Fruit fly (Drosophila melanogaster) whole organism, embryonic: ENCODE results near the gene fzo.

Experiments used
- B-H2 ChIP-seq: fragments of 200-800 bp; sonication (Bioruptor generic); optimal IDR thresholded peaks from 2 replicates; lab custom pipeline; 2018; ENCODE audit warnings: missing biosample characterization, mild to moderate bottlenecking, missing genetic modification characterization
- BtbVII ChIP-seq: fragments of 200-800 bp; sonication (Bioruptor generic); optimal IDR thresholded peaks from 3 replicates; lab custom pipeline; 2017; ENCODE audit warnings: missing biosample characterization, mild to moderate bottlenecking, missing genetic modification characterization
- CG10543 ChIP-seq: fragments of 200-800 bp; sonication (Bioruptor generic); optimal IDR thresholded peaks from 3 replicates; lab custom pipeline; 2017; ENCODE audit warnings: missing biosample characterization, mild to moderate bottlenecking, missing genetic modification characterization, moderate library complexity
- CG10959 ChIP-seq: fragments of 200-800 bp; sonication (Bioruptor generic); IDR thresholded peaks from 2 replicates; pipeline ENCODE4 v1.3.6; 2022; ENCODE audit warnings: missing biosample characterization, missing genetic modification characterization
- CG11247 ChIP-seq: fragments of 200-800 bp; sonication (Bioruptor generic); IDR thresholded peaks from 2 replicates; pipeline ENCODE4 v1.3.6; 2022; ENCODE audit warnings: missing biosample characterization, missing genetic modification characterization
- CG12236 ChIP-seq: fragments of 200-800 bp; sonication (Bioruptor generic); optimal IDR thresholded peaks from 2 replicates; lab custom pipeline; 2016; ENCODE audit warnings: missing biosample characterization, missing genetic modification characterization
- CG12769 ChIP-seq: fragments of 200-800 bp; sonication (Bioruptor generic); optimal IDR thresholded peaks from 2 replicates; lab custom pipeline; 2019; ENCODE audit warnings: missing biosample characterization, mild to moderate bottlenecking, missing genetic modification characterization, moderate library complexity
- CG13624 ChIP-seq: fragments of 200-800 bp; sonication (Bioruptor generic); optimal IDR thresholded peaks from 2 replicates; lab custom pipeline; 2016; ENCODE audit warnings: missing biosample characterization, missing genetic modification characterization
- CG15269 ChIP-seq: fragments of 200-800 bp; sonication (Bioruptor generic); optimal IDR thresholded peaks from 2 replicates; lab custom pipeline; 2018; ENCODE audit warnings: missing biosample characterization, mild to moderate bottlenecking, missing genetic modification characterization, moderate library complexity
- CG16815 ChIP-seq: fragments of 200-800 bp; sonication (Bioruptor generic); optimal IDR thresholded peaks from 3 replicates; lab custom pipeline; 2017; ENCODE audit warnings: missing biosample characterization, mild to moderate bottlenecking, missing genetic modification characterization
- CG17829 ChIP-seq: fragments of 200-800 bp; optimal IDR thresholded peaks from 2 replicates; lab custom pipeline; 2019; ENCODE audit warnings: missing biosample characterization, mild to moderate bottlenecking, missing genetic modification characterization, moderate library complexity
- CG3281 ChIP-seq: fragments of 200-800 bp; sonication (Bioruptor generic); optimal IDR thresholded peaks from 3 replicates; lab custom pipeline; 2017; ENCODE audit warnings: missing biosample characterization, mild to moderate bottlenecking, missing genetic modification characterization
- CG34376 ChIP-seq: fragments of 200-800 bp; sonication (Bioruptor generic); optimal IDR thresholded peaks from 2 replicates; lab custom pipeline; 2018; ENCODE audit warnings: missing biosample characterization, mild to moderate bottlenecking, missing genetic modification characterization
- CG3847 ChIP-seq: fragments of 200-800 bp; sonication (Bioruptor generic); IDR thresholded peaks from 2 replicates; pipeline ENCODE4 v1.3.6; 2022; ENCODE audit warnings: missing biosample characterization, missing genetic modification characterization
- CG43689 ChIP-seq: fragments of 200-800 bp; sonication (Bioruptor generic); IDR thresholded peaks from 2 replicates; pipeline ENCODE4 v1.3.6; 2022; ENCODE audit warnings: missing biosample characterization, missing genetic modification characterization
- CG7839 ChIP-seq: fragments of 200-800 bp; sonication (Bioruptor generic); optimal IDR thresholded peaks from 3 replicates; lab custom pipeline; 2018; ENCODE audit warnings: missing biosample characterization, mild to moderate bottlenecking, missing genetic modification characterization, moderate library complexity
- CG9727 ChIP-seq: fragments of 200-800 bp; sonication (Bioruptor generic); optimal IDR thresholded peaks from 3 replicates; lab custom pipeline; 2017; ENCODE audit warnings: missing biosample characterization, mild to moderate bottlenecking, missing genetic modification characterization
- CG9817 ChIP-seq: fragments of 200-800 bp; sonication (Bioruptor generic); optimal IDR thresholded peaks from 2 replicates; lab custom pipeline; 2018; ENCODE audit warnings: missing biosample characterization, mild to moderate bottlenecking, missing genetic modification characterization, moderate library complexity
- Dek ChIP-seq: fragments of 200-800 bp; sonication (Bioruptor generic); optimal IDR thresholded peaks from 3 replicates; lab custom pipeline; 2019; ENCODE audit warnings: missing biosample characterization, mild to moderate bottlenecking, missing genetic modification characterization, moderate library complexity
- Fer1 ChIP-seq: fragments of 200-800 bp; sonication (Bioruptor generic); optimal IDR thresholded peaks from 2 replicates; lab custom pipeline; 2017; ENCODE audit warnings: missing biosample characterization, mild to moderate bottlenecking, missing genetic modification characterization
- H15 ChIP-seq: fragments of 200-800 bp; sonication (Bioruptor generic); IDR thresholded peaks from 3 replicates; pipeline ENCODE4 v1.3.6; 2022; ENCODE audit warnings: missing biosample characterization, missing genetic modification characterization
- HHEX ChIP-seq: fragments of 200-800 bp; sonication (Bioruptor generic); optimal IDR thresholded peaks from 3 replicates; lab custom pipeline; 2017; ENCODE audit warnings: missing biosample characterization, mild to moderate bottlenecking, missing genetic modification characterization, missing genetic modification reagents
- Hand ChIP-seq: fragments of 200-800 bp; sonication (Bioruptor generic); optimal IDR thresholded peaks from 2 replicates; lab custom pipeline; 2017; ENCODE audit warnings: mild to moderate bottlenecking, missing biosample characterization, missing genetic modification reagents, missing genetic modification characterization
- Hey ChIP-seq: fragments of 200-800 bp; sonication (Bioruptor generic); optimal IDR thresholded peaks from 3 replicates; lab custom pipeline; 2018; ENCODE audit warnings: missing biosample characterization, mild to moderate bottlenecking, missing genetic modification characterization
- NK7.1 ChIP-seq: fragments of 200-800 bp; sonication (Bioruptor generic); optimal IDR thresholded peaks from 3 replicates; lab custom pipeline; 2016; ENCODE audit warnings: missing biosample characterization, missing genetic modification characterization
- Nf-YC ChIP-seq: fragments of 200-800 bp; optimal IDR thresholded peaks from 3 replicates; lab custom pipeline; 2019; ENCODE audit warnings: missing biosample characterization, mild to moderate bottlenecking, missing genetic modification characterization, moderate library complexity
- Oaz ChIP-seq: fragments of 200-800 bp; sonication (Bioruptor generic); IDR thresholded peaks from 2 replicates; pipeline ENCODE4 v1.3.6; 2022; ENCODE audit warnings: missing biosample characterization, missing genetic modification characterization
- PHDP ChIP-seq: fragments of 200-800 bp; sonication (Bioruptor generic); optimal IDR thresholded peaks from 3 replicates; lab custom pipeline; 2018; ENCODE audit warnings: missing biosample characterization, mild to moderate bottlenecking, missing genetic modification characterization, moderate library complexity
- Spps ChIP-seq: fragments of 200-800 bp; sonication (Bioruptor generic); optimal IDR thresholded peaks from 2 replicates; lab custom pipeline; 2018; ENCODE audit warnings: missing biosample characterization, mild to moderate bottlenecking, missing genetic modification characterization
- Tbp ChIP-seq: fragments of >200 bp; optimal IDR thresholded peaks from 2 replicates; lab custom pipeline; 2018; ENCODE audit warnings: missing biosample characterization, missing genetic modification characterization
- bcd ChIP-seq: fragments of 200-800 bp; sonication (Bioruptor generic); optimal IDR thresholded peaks from 2 replicates; lab custom pipeline; 2017; ENCODE audit warnings: missing biosample characterization, mild to moderate bottlenecking, missing genetic modification characterization
- br ChIP-seq: fragments of >200 bp; optimal IDR thresholded peaks from 2 replicates; lab custom pipeline; 2017
- bsh ChIP-seq, 2 experiments: fragments of 200-800 bp; sonication (Bioruptor generic); optimal IDR thresholded peaks; 2 replicates each; lab custom pipeline; 2017 to 2018; ENCODE audit warnings: mild to moderate bottlenecking in 2 of 2, missing biosample characterization in 2 of 2, missing genetic modification characterization in 2 of 2, moderate library complexity in 1 of 2
- btn ChIP-seq: fragments of 200-800 bp; sonication (Bioruptor generic); optimal IDR thresholded peaks from 2 replicates; lab custom pipeline; 2016; ENCODE audit warnings: missing biosample characterization, missing genetic modification characterization
- caup ChIP-seq: fragments of 200-800 bp; sonication (Bioruptor generic); optimal IDR thresholded peaks from 3 replicates; lab custom pipeline; 2017; ENCODE audit warnings: missing biosample characterization, mild to moderate bottlenecking, missing genetic modification characterization, moderate library complexity; ENCODE audit not compliant: severe bottlenecking
- en ChIP-seq: fragments of 200-800 bp; sonication (Bioruptor generic); optimal IDR thresholded peaks from 2 replicates; lab custom pipeline; 2016; ENCODE audit warnings: missing biosample characterization, missing genetic modification characterization
- exex ChIP-seq: fragments of 200-800 bp; sonication (Bioruptor generic); optimal IDR thresholded peaks from 4 replicates; lab custom pipeline; 2018; ENCODE audit warnings: missing biosample characterization, mild to moderate bottlenecking, missing genetic modification characterization, moderate library complexity
- fd3F ChIP-seq: fragments of 200-800 bp; sonication (Bioruptor generic); optimal IDR thresholded peaks from 2 replicates; lab custom pipeline; 2018; ENCODE audit warnings: missing biosample characterization, mild to moderate bottlenecking, missing genetic modification characterization, moderate library complexity
- gem ChIP-seq: fragments of 200-800 bp; sonication (Bioruptor generic); optimal IDR thresholded peaks from 2 replicates; lab custom pipeline; 2019; ENCODE audit warnings: missing biosample characterization, mild to moderate bottlenecking, missing genetic modification characterization, moderate library complexity
- hbn ChIP-seq: fragments of 200-800 bp; sonication (Bioruptor generic); IDR thresholded peaks from 2 replicates; pipeline ENCODE4 v1.3.6; 2022; ENCODE audit warnings: missing biosample characterization, missing genetic modification characterization; ENCODE audit not compliant: partially characterized antibody
- lab ChIP-seq: fragments of 200-800 bp; sonication (Bioruptor generic); optimal IDR thresholded peaks from 3 replicates; lab custom pipeline; 2017; ENCODE audit warnings: missing biosample characterization, missing genetic modification characterization, mild to moderate bottlenecking, moderate library complexity, missing genetic modification reagents
- oc ChIP-seq: fragments of 200-800 bp; sonication (Bioruptor generic); optimal IDR thresholded peaks from 2 replicates; lab custom pipeline; 2018; ENCODE audit warnings: missing biosample characterization, mild to moderate bottlenecking, missing genetic modification characterization, moderate library complexity
- pzg ChIP-seq: fragments of 200-800 bp; sonication (Bioruptor generic); optimal IDR thresholded peaks from 3 replicates; lab custom pipeline; 2018; ENCODE audit warnings: missing biosample characterization, mild to moderate bottlenecking, missing genetic modification characterization, moderate library complexity
- sens-2 ChIP-seq: fragments of 200-800 bp; sonication (Bioruptor generic); IDR thresholded peaks from 2 replicates; pipeline ENCODE4 v1.3.6; 2022; ENCODE audit warnings: missing biosample characterization, missing genetic modification characterization
- shn ChIP-seq: fragments of 200-800 bp; sonication (Bioruptor generic); optimal IDR thresholded peaks from 3 replicates; lab custom pipeline; 2016; ENCODE audit warnings: missing biosample characterization, missing genetic modification characterization
- sisA ChIP-seq: fragments of 200-800 bp; sonication (Bioruptor generic); IDR thresholded peaks from 2 replicates; pipeline ENCODE4 v1.3.6; 2022; ENCODE audit warnings: missing biosample characterization, missing genetic modification characterization
- slou ChIP-seq: fragments of 200-800 bp; sonication (Bioruptor generic); optimal IDR thresholded peaks from 3 replicates; lab custom pipeline; 2016; ENCODE audit warnings: missing biosample characterization, missing genetic modification characterization
- sqz ChIP-seq: fragments of 200-800 bp; sonication (Bioruptor generic); optimal IDR thresholded peaks from 3 replicates; lab custom pipeline; 2018; ENCODE audit warnings: missing biosample characterization, mild to moderate bottlenecking, missing genetic modification characterization
- tap ChIP-seq: fragments of 200-800 bp; optimal IDR thresholded peaks from 3 replicates; lab custom pipeline; 2019; ENCODE audit warnings: missing biosample characterization, mild to moderate bottlenecking, missing genetic modification characterization, moderate library complexity
- ttk ChIP-seq: fragments of 200-800 bp; sonication (Bioruptor generic); IDR thresholded peaks from 2 replicates; pipeline ENCODE4 v2.1.2; 2022; ENCODE audit warnings: missing biosample characterization, missing genetic modification characterization

The fzo gene

dm6 chr3R:23161288-23161870 is 42.5 kb downstream of the fzo start, which contains the start of gene CG13829 (continued):
- TF ChIP-seq CG9817 (tag; lab: Kevin White, UChicago) (no peak), fd3F (no peak), CG12236 (GFP tag; lab: Kevin White, UChicago) (no peak), Dek (tag; lab: Kevin White, UChicago) (no peak), Fer1 (peak; percentile 25), CG9727 (GFP tag; lab: Kevin White, UChicago) (no peak), sqz (GFP tag; lab: Kevin White, UChicago) (no peak), slou (GFP tag; lab: Kevin White, UChicago) (no peak), Hey (tag; lab: Kevin White, UChicago) (peak; percentile 6), exex (tag; lab: Kevin White, UChicago) (peak; percentile 99), bsh (GFP tag; optimal IDR thresholded peaks at IDR 0.05; lab: Kevin White, UChicago) (no peak), NK7.1 (no peak), CG16815 (GFP tag; lab: Kevin White, UChicago) (no peak), CG3281 (peak; percentile 34), lab (GFP tag; lab: Kevin White, UChicago) (peak; percentile 56), CG7839 (tag; lab: Kevin White, UChicago) (no peak), ttk (GFP tag; lab: Robert Waterston, UW) (no peak), BtbVII (GFP tag; lab: Kevin White, UChicago) (peak; percentile 32), tap (tag; lab: Kevin White, UChicago) (no peak), CG10543 (GFP tag; lab: Kevin White, UChicago) (peak; percentile 13), btn (GFP tag; lab: Kevin White, UChicago) (no peak), CG43689 (GFP tag; lab: Robert Waterston, UW) (no peak), en (no peak), br (no peak), PHDP (tag; lab: Kevin White, UChicago) (peak; percentile 40), B-H2 (GFP tag; lab: Kevin White, UChicago) (peak; percentile 32), bcd (no peak), hbn (GFP tag; lab: Robert Waterston, UW) (no peak), Nf-YC (tag; lab: Kevin White, UChicago) (peak; percentile 51), CG3847 (GFP tag; lab: Robert Waterston, UW) (no peak), CG10959 (GFP tag; lab: Robert Waterston, UW) (no peak), Hand (GFP tag; lab: Kevin White, UChicago) (peak; percentile 13), gem (tag; lab: Kevin White, UChicago) (peak; percentile 36), Tbp (GFP tag; lab: Kevin White, UChicago) (no peak), HHEX (GFP tag; lab: Kevin White, UChicago) (no peak), CG13624 (GFP tag; lab: Kevin White, UChicago) (no peak), Spps (tag; lab: Kevin White, UChicago) (no peak), caup (GFP tag; lab: Kevin White, UChicago) (peak; percentile 20), CG17829 (tag; lab: Kevin White, UChicago) (no peak), CG11247 (GFP tag; lab: Robert Waterston, UW) (no peak), CG15269 (tag; lab: Kevin White, UChicago) (no peak), CG12769 (tag; lab: Kevin White, UChicago) (peak; percentile 8), shn (GFP tag; lab: Kevin White, UChicago) (no peak), CG34376 (GFP tag; lab: Kevin White, UChicago) (peak; percentile 97), oc (tag; lab: Kevin White, UChicago) (no peak), sens-2 (GFP tag; lab: Robert Waterston, UW) (peak; percentile 45; the same call in 1 of the 2 replicates), H15 (no peak), sisA (GFP tag; lab: Robert Waterston, UW) (no peak), pzg (GFP tag; lab: Kevin White, UChicago) (no peak), Oaz (GFP tag; lab: Robert Waterston, UW) (no peak)
